Fruit fly (Drosophila melanogaster) whole organism, embryonic: Measurements from ENCODE around the gene MED27.

Experiments used
- Aef1 ChIP-seq: fragments of 200-800 bp; sonication (Bioruptor generic); IDR thresholded peaks from 3 replicates; pipeline ENCODE4 v1.3.6; 2022; ENCODE audit warnings: missing biosample characterization, missing genetic modification characterization
- C15 ChIP-seq: fragments of 200-800 bp; sonication (Bioruptor generic); IDR thresholded peaks from 3 replicates; pipeline ENCODE4 v1.3.6; 2022; ENCODE audit warnings: missing biosample characterization, missing genetic modification characterization
- CG10366 ChIP-seq: fragments of 200-800 bp; sonication (Bioruptor generic); IDR thresholded peaks from 2 replicates; pipeline ENCODE4 v1.3.6; 2022; ENCODE audit warnings: missing biosample characterization, missing genetic modification characterization
- CG11085 ChIP-seq: fragments of 200-800 bp; sonication (Bioruptor generic); IDR thresholded peaks from 2 replicates; pipeline ENCODE4 v1.3.6; 2022; ENCODE audit warnings: missing biosample characterization, missing genetic modification characterization
- CG11093 ChIP-seq: fragments of 200-800 bp; sonication (Bioruptor generic); IDR thresholded peaks from 3 replicates; pipeline ENCODE4 v1.3.6; 2022; ENCODE audit warnings: missing biosample characterization, missing genetic modification characterization
- CG11398 ChIP-seq: fragments of 200-800 bp; sonication (Bioruptor generic); optimal IDR thresholded peaks from 2 replicates; lab custom pipeline; 2016; ENCODE audit warnings: missing biosample characterization, missing genetic modification characterization
- CG11456 ChIP-seq: fragments of 200-800 bp; sonication (Bioruptor generic); IDR thresholded peaks from 3 replicates; pipeline ENCODE4 v1.3.6; 2022; ENCODE audit warnings: missing biosample characterization, missing genetic modification characterization
- CG12071 ChIP-seq: fragments of 200-800 bp; sonication (Bioruptor generic); optimal IDR thresholded peaks from 3 replicates; lab custom pipeline; 2018; ENCODE audit warnings: missing biosample characterization, mild to moderate bottlenecking, missing genetic modification characterization
- CG12104 ChIP-seq: fragments of 200-800 bp; sonication (Bioruptor generic); optimal IDR thresholded peaks from 3 replicates; lab custom pipeline; 2016; ENCODE audit warnings: missing biosample characterization, missing genetic modification characterization
- CG14667 ChIP-seq: fragments of 200-800 bp; sonication (Bioruptor generic); IDR thresholded peaks from 2 replicates; pipeline ENCODE4 v1.3.6; 2022; ENCODE audit warnings: missing biosample characterization, missing genetic modification characterization
- CG15514 ChIP-seq: fragments of 200-800 bp; sonication (Bioruptor generic); optimal IDR thresholded peaks from 3 replicates; lab custom pipeline; 2017; ENCODE audit warnings: missing biosample characterization, missing genetic modification characterization, mild to moderate bottlenecking, moderate library complexity, missing genetic modification reagents
- CG15696 ChIP-seq: fragments of 200-800 bp; sonication (Bioruptor generic); optimal IDR thresholded peaks from 2 replicates; lab custom pipeline; 2019; ENCODE audit warnings: missing biosample characterization, mild to moderate bottlenecking, missing genetic modification characterization, moderate library complexity
- CG17361 ChIP-seq: fragments of 200-800 bp; sonication (Bioruptor generic); IDR thresholded peaks from 3 replicates; pipeline ENCODE4 v1.3.6; 2022; ENCODE audit warnings: missing biosample characterization, missing genetic modification characterization
- CG3407 ChIP-seq: fragments of 200-800 bp; sonication (Bioruptor generic); optimal IDR thresholded peaks from 2 replicates; lab custom pipeline; 2018; ENCODE audit warnings: missing biosample characterization, mild to moderate bottlenecking, missing genetic modification characterization
- CG6175 ChIP-seq: fragments of 200-800 bp; sonication (Bioruptor generic); IDR thresholded peaks from 3 replicates; pipeline ENCODE4 v1.3.6; 2022; ENCODE audit warnings: missing biosample characterization, missing genetic modification characterization
- CG6813 ChIP-seq: fragments of 200-800 bp; sonication (Bioruptor generic); optimal IDR thresholded peaks from 2 replicates; lab custom pipeline; 2017; ENCODE audit warnings: missing biosample characterization, missing genetic modification characterization, mild to moderate bottlenecking, moderate library complexity, missing genetic modification reagents
- CG6854 ChIP-seq: fragments of 200-800 bp; sonication (Bioruptor generic); optimal IDR thresholded peaks from 3 replicates; lab custom pipeline; 2017; ENCODE audit warnings: missing biosample characterization, mild to moderate bottlenecking, missing genetic modification characterization
- CG7839 ChIP-seq: fragments of 200-800 bp; sonication (Bioruptor generic); optimal IDR thresholded peaks from 3 replicates; lab custom pipeline; 2018; ENCODE audit warnings: missing biosample characterization, mild to moderate bottlenecking, missing genetic modification characterization, moderate library complexity
- CG8478 ChIP-seq: fragments of >200 bp; optimal IDR thresholded peaks from 2 replicates; lab custom pipeline; 2018
- CG8944 ChIP-seq: fragments of 200-800 bp; sonication (Bioruptor generic); optimal IDR thresholded peaks from 3 replicates; lab custom pipeline; 2016; ENCODE audit warnings: missing biosample characterization, missing genetic modification characterization
- CG9727 ChIP-seq: fragments of 200-800 bp; sonication (Bioruptor generic); optimal IDR thresholded peaks from 3 replicates; lab custom pipeline; 2017; ENCODE audit warnings: missing biosample characterization, mild to moderate bottlenecking, missing genetic modification characterization
- CHES-1-like ChIP-seq: fragments of 200-800 bp; sonication (Bioruptor generic); optimal IDR thresholded peaks from 2 replicates; lab custom pipeline; 2016; ENCODE audit warnings: missing biosample characterization, missing genetic modification characterization
- Chrac-16 ChIP-seq: fragments of 200-800 bp; sonication (Bioruptor generic); optimal IDR thresholded peaks from 3 replicates; lab custom pipeline; 2016; ENCODE audit warnings: missing biosample characterization, missing genetic modification characterization
- Dek ChIP-seq: fragments of 200-800 bp; sonication (Bioruptor generic); optimal IDR thresholded peaks from 3 replicates; lab custom pipeline; 2019; ENCODE audit warnings: missing biosample characterization, mild to moderate bottlenecking, missing genetic modification characterization, moderate library complexity
- Elba2 ChIP-seq: fragments of 200-800 bp; sonication (Bioruptor generic); optimal IDR thresholded peaks from 3 replicates; lab custom pipeline; 2016; ENCODE audit warnings: missing biosample characterization, missing genetic modification characterization
- Ets97D ChIP-seq: fragments of 200-800 bp; sonication (Bioruptor generic); optimal IDR thresholded peaks from 3 replicates; lab custom pipeline; 2016; ENCODE audit warnings: missing biosample characterization, missing genetic modification characterization
- Gsc ChIP-seq: fragments of 200-800 bp; sonication (Bioruptor generic); IDR thresholded peaks from 2 replicates; pipeline ENCODE4 v1.3.6; 2022; ENCODE audit warnings: missing biosample characterization, missing genetic modification characterization
- H15 ChIP-seq: fragments of 200-800 bp; sonication (Bioruptor generic); IDR thresholded peaks from 3 replicates; pipeline ENCODE4 v1.3.6; 2022; ENCODE audit warnings: missing biosample characterization, missing genetic modification characterization
- HLH54F ChIP-seq: fragments of 200-800 bp; sonication (Bioruptor generic); optimal IDR thresholded peaks from 3 replicates; lab custom pipeline; 2016; ENCODE audit warnings: missing biosample characterization, missing genetic modification characterization
- HmgZ ChIP-seq: fragments of 200-800 bp; sonication (Bioruptor generic); optimal IDR thresholded peaks from 2 replicates; lab custom pipeline; 2018; ENCODE audit warnings: missing biosample characterization, mild to moderate bottlenecking, missing genetic modification characterization
- Oaz ChIP-seq: fragments of 200-800 bp; sonication (Bioruptor generic); IDR thresholded peaks from 2 replicates; pipeline ENCODE4 v1.3.6; 2022; ENCODE audit warnings: missing biosample characterization, missing genetic modification characterization
- Ptx1 ChIP-seq: fragments of 200-800 bp; sonication (Bioruptor generic); IDR thresholded peaks from 2 replicates; pipeline ENCODE4 v1.3.6; 2022; ENCODE audit warnings: missing biosample characterization, missing genetic modification characterization
- Ssrp ChIP-seq: fragments of 200-800 bp; sonication (Bioruptor generic); optimal IDR thresholded peaks from 2 replicates; lab custom pipeline; 2018; ENCODE audit warnings: missing biosample characterization, mild to moderate bottlenecking, missing genetic modification characterization, moderate library complexity
- chinmo ChIP-seq: fragments of 200-800 bp; sonication (Bioruptor generic); IDR thresholded peaks from 4 replicates; pipeline ENCODE4 v1.3.6; 2022; ENCODE audit warnings: missing biosample characterization, missing genetic modification characterization; ENCODE audit not compliant: partially characterized antibody
- ems ChIP-seq: fragments of 200-800 bp; sonication (Bioruptor generic); optimal IDR thresholded peaks from 3 replicates; lab custom pipeline; 2016; ENCODE audit warnings: missing biosample characterization, missing genetic modification characterization
- ewg ChIP-seq: fragments of 200-800 bp; sonication (Bioruptor generic); optimal IDR thresholded peaks from 3 replicates; lab custom pipeline; 2017; ENCODE audit warnings: mild to moderate bottlenecking, missing biosample characterization, missing genetic modification reagents, missing genetic modification characterization
- fd3F ChIP-seq: fragments of 200-800 bp; sonication (Bioruptor generic); optimal IDR thresholded peaks from 2 replicates; lab custom pipeline; 2018; ENCODE audit warnings: missing biosample characterization, mild to moderate bottlenecking, missing genetic modification characterization, moderate library complexity
- grn ChIP-seq: fragments of 200-800 bp; sonication (Bioruptor generic); optimal IDR thresholded peaks from 3 replicates; lab custom pipeline; 2017; ENCODE audit warnings: missing biosample characterization, missing genetic modification characterization
- phol ChIP-seq: fragments of 200-800 bp; sonication (Bioruptor generic); optimal IDR thresholded peaks from 3 replicates; lab custom pipeline; 2018; ENCODE audit warnings: missing biosample characterization, mild to moderate bottlenecking, missing genetic modification characterization, moderate library complexity
- pnt ChIP-seq: fragments of 200-800 bp; sonication (Bioruptor generic); optimal IDR thresholded peaks from 3 replicates; lab custom pipeline; 2016; ENCODE audit warnings: missing biosample characterization, missing genetic modification characterization
- run ChIP-seq: fragments of 200-800 bp; sonication (Bioruptor generic); optimal IDR thresholded peaks from 3 replicates; lab custom pipeline; 2018; ENCODE audit warnings: missing biosample characterization, mild to moderate bottlenecking, missing genetic modification characterization
- sc ChIP-seq, 3 experiments: fragments of >200 bp in 2 of 3; fragments of 200-800 bp in 1 of 3; sonication (Bioruptor generic) in 1 of 3; optimal IDR thresholded peaks; 2 replicates in 2 of 3; 3 replicates in 1 of 3; lab custom pipeline; 2017; ENCODE audit warnings: mild to moderate bottlenecking in 1 of 3, missing biosample characterization in 1 of 3, missing genetic modification characterization in 1 of 3, missing genetic modification reagents in 1 of 3
- stc ChIP-seq: fragments of 200-800 bp; sonication (Bioruptor generic); IDR thresholded peaks from 2 replicates; pipeline ENCODE4 v1.3.6; 2022; ENCODE audit warnings: missing biosample characterization, missing genetic modification characterization
- tin ChIP-seq: fragments of 200-800 bp; sonication (Bioruptor generic); optimal IDR thresholded peaks from 3 replicates; lab custom pipeline; 2016; ENCODE audit warnings: missing biosample characterization, missing genetic modification characterization
- vnd ChIP-seq: fragments of 200-800 bp; sonication (Bioruptor generic); IDR thresholded peaks from 3 replicates; pipeline ENCODE4 v1.3.6; 2022; ENCODE audit warnings: missing biosample characterization, missing genetic modification characterization; ENCODE audit not compliant: partially characterized antibody
- yki ChIP-seq: fragments of >200 bp; optimal IDR thresholded peaks from 3 replicates; lab custom pipeline; 2018
- zen2 ChIP-seq: fragments of 200-800 bp; sonication (Bioruptor generic); IDR thresholded peaks from 3 replicates; pipeline ENCODE4 v1.3.6; 2022; ENCODE audit warnings: missing biosample characterization, missing genetic modification characterization; ENCODE audit not compliant: partially characterized antibody
- zfh1 ChIP-seq: fragments of 200-800 bp; sonication (Bioruptor generic); IDR thresholded peaks from 3 replicates; pipeline ENCODE4 v1.3.6; 2022; ENCODE audit warnings: missing biosample characterization, missing genetic modification characterization
- zfh2 ChIP-seq: fragments of 200-800 bp; sonication (Bioruptor generic); optimal IDR thresholded peaks from 2 replicates; lab custom pipeline; 2016; ENCODE audit warnings: missing biosample characterization, missing genetic modification characterization

Gene MED27

DNA sequence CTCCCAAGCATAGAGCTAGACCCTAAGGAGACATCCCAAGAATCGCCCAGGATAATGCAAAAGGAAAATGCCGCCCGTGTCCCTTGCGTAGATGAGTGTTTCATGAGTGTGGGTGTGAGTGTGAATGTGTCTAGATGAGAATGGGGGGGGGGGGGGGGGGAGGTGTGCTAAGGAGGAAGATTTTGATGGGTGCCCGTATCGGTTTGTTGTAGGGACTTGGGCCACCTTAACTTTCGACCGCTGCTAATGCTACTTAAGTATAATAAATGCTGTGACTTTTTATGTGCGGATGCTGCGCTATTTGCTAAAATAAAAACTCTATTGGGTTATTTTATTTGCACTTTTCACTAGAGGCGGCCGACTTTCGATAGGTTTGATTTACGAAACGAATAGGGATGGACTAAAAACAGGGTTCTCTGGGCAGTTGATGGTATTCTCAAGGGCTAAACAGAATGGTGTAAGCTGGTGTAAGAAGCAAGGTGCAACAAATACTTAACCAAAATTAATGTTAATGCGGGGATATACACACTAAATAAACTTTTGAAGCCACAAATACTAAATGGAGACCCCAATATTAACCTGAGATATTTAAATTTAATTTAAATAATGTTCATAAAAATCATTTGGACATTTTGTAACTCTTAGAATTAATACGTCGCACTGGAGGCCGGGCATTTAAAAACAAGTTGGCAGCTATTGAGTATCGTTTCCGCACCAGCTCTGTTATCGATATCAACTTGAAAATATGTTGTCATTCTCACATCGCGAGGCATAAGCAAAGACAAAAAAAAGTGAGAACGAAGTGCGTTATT is 14.2 kb downstream of the MED27 start, which contains the start of the genes Xe7 and Atg17 (continued):
- TF ChIP-seq CG9727: peak; percentile 91
- peak; percentile 91 for TF ChIP-seq CG10366
- TF ChIP-seq Gsc: peak; percentile 77
- TF ChIP-seq vnd: peak; percentile 58; the same call in 2 of the 3 replicates
- TF ChIP-seq CG6813 (GFP tag; lab: Kevin White, UChicago): peak; percentile 48
- TF ChIP-seq CG3407 (GFP tag; lab: Kevin White, UChicago): peak; percentile 79
- peak; percentile 66 for TF ChIP-seq Elba2 (GFP tag; lab: Kevin White, UChicago)
- peak; percentile 95 for TF ChIP-seq tin (GFP tag; lab: Kevin White, UChicago)
- TF ChIP-seq fd3F (GFP tag; lab: Kevin White, UChicago): peak; percentile 94
- TF ChIP-seq CG12104: peak; percentile 92
- TF ChIP-seq CG17361 (GFP tag; lab: Robert Waterston, UW): peak; percentile 97
- TF ChIP-seq stc (GFP tag; lab: Robert Waterston, UW): peak; percentile 81; the same call in 1 of the 2 replicates
- TF ChIP-seq CG12071 (GFP tag; lab: Kevin White, UChicago): peak; percentile 65
- TF ChIP-seq Chrac-16: peak; percentile 96
- TF ChIP-seq CG15514 (GFP tag; lab: Kevin White, UChicago): peak; percentile 85
- TF ChIP-seq Ptx1 (GFP tag; lab: Robert Waterston, UW): peak; percentile 95
- no peak for TF ChIP-seq CG8478
- TF ChIP-seq CHES-1-like (GFP tag; lab: Kevin White, UChicago): peak; percentile 84
- TF ChIP-seq CG11085 (GFP tag; lab: Robert Waterston, UW): peak; percentile 90
- TF ChIP-seq HmgZ (tag; lab: Kevin White, UChicago): peak; percentile 90
- TF ChIP-seq Aef1 (GFP tag; lab: Robert Waterston, UW): peak; percentile 90
- TF ChIP-seq CG6854 (GFP tag; lab: Kevin White, UChicago): peak; percentile 25
- TF ChIP-seq Ssrp (tag; lab: Kevin White, UChicago): peak; percentile 94
- peak; percentile 92 for TF ChIP-seq CG11456 (GFP tag; lab: Robert Waterston, UW)
- TF ChIP-seq CG11093: peak; percentile 94
- TF ChIP-seq ewg: peak; percentile 80
- peak; percentile 97 for TF ChIP-seq zfh2 (GFP tag; lab: Kevin White, UChicago)
- TF ChIP-seq Oaz: peak; percentile 84
- TF ChIP-seq CG11398 (GFP tag; lab: Kevin White, UChicago): peak; percentile 30
- peak; percentile 87 for TF ChIP-seq H15
- TF ChIP-seq CG14667 (GFP tag; lab: Robert Waterston, UW): peak; percentile 90
- TF ChIP-seq zen2: no peak; the same call in 2 of the 3 replicates
- peak; percentile 55 for TF ChIP-seq run (tag; lab: Kevin White, UChicago)
- peak; percentile 86 for TF ChIP-seq zfh1 (GFP tag; lab: Robert Waterston, UW)
- no peak for TF ChIP-seq yki (lab: Kevin White, UChicago)
- peak; percentile 93 for TF ChIP-seq HLH54F
- peak; percentile 84 for TF ChIP-seq ems (GFP tag; lab: Kevin White, UChicago)
- peak; percentile 95 for TF ChIP-seq phol (tag; lab: Kevin White, UChicago)
- TF ChIP-seq CG7839 (tag; lab: Kevin White, UChicago): peak; percentile 94
- no peak for TF ChIP-seq grn (GFP tag; lab: Kevin White, UChicago)
- TF ChIP-seq pnt: peak; percentile 85
- peak; percentile 94 for TF ChIP-seq CG15696 (tag; lab: Kevin White, UChicago)
- peak; percentile 85; the same call in 2 of the 3 replicates for TF ChIP-seq CG6175
- peak; percentile 79 for TF ChIP-seq Ets97D (GFP tag; lab: Kevin White, UChicago)
- no peak for TF ChIP-seq chinmo (GFP tag; lab: Robert Waterston, UW)
- peak; percentile 67; the same call in 1 of the 3 replicates for TF ChIP-seq C15 (GFP tag; lab: Robert Waterston, UW)
- TF ChIP-seq CG8944 (GFP tag; lab: Kevin White, UChicago): peak; percentile 92
- TF ChIP-seq sc (optimal IDR thresholded peaks at IDR 0.05; lab: Kevin White, UChicago): no peak
- TF ChIP-seq sc (GFP tag; optimal IDR thresholded peaks at IDR 0.05; lab: Kevin White, UChicago): peak; percentile 74
- peak; percentile 91 for TF ChIP-seq Dek
